Worm (Caenorhabditis elegans): ENCODE measurements around the gene sre-38.

DNA sequence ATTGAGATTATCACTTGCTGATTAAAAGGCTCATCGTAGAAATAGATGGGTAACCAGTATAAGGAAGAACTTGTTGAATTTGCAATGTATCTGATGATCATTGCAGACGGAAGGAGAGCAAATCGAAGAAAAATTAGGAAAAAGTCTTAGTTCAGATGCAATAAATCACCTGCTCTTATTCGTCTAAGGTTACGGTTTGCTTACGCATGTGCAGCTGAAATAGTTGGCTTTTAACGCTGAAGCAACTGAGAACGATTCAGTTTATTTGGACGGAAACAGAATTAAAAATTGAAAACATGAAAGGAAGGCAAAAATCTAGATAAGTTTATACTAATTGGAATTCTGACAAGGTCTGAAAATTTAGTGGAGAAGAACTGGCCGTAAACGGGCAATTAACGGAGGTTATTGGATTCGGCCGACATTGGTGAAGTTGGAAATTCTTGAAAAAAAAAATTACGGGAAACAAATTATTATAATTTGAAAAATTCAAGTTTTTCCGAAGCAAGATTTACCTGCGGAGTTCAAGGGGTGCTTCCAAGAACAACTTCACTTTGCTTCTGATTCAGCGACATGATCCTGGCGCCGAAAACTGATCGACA lies 4.5 kb upstream of the sre-38 start, which contains the start of the genes sre-35 and sre-33:
- no peak for TF ChIP-seq ztf-11 (tag; optimal IDR thresholded peaks at IDR 0.05)
- no peak for TF ChIP-seq lsy-2 (tag; optimal IDR thresholded peaks at IDR 0.05)
- TF ChIP-seq elt-3 (tag; optimal IDR thresholded peaks at IDR 0.05), result no peak
- TF ChIP-seq lin-13 (tag; optimal IDR thresholded peaks at IDR 0.05), result no peak
